Fruit fly (Drosophila melanogaster) whole organism, embryonic: ENCODE measurements around the gene CG2247.

Experiments used
- Ada2b ChIP-seq: fragments of 200-800 bp; sonication (Bioruptor generic); IDR thresholded peaks from 2 replicates; pipeline ENCODE4 v1.3.6; 2022; ENCODE audit warnings: missing biosample characterization, missing genetic modification characterization
- Asciz ChIP-seq: fragments of 200-800 bp; sonication (Bioruptor generic); optimal IDR thresholded peaks from 2 replicates; lab custom pipeline; 2017; ENCODE audit warnings: missing biosample characterization, mild to moderate bottlenecking, missing genetic modification characterization, missing genetic modification reagents
- CG10209 ChIP-seq: fragments of 200-800 bp; sonication (Bioruptor generic); optimal IDR thresholded peaks from 3 replicates; lab custom pipeline; 2017; ENCODE audit warnings: missing biosample characterization, mild to moderate bottlenecking, missing genetic modification characterization, missing genetic modification reagents
- CG1024 ChIP-seq: fragments of 200-800 bp; sonication (Bioruptor generic); IDR thresholded peaks from 2 replicates; pipeline ENCODE4 v1.3.6; 2022; ENCODE audit warnings: missing biosample characterization, missing genetic modification characterization
- CG10267 ChIP-seq: fragments of 200-800 bp; sonication (Bioruptor generic); optimal IDR thresholded peaks from 2 replicates; lab custom pipeline; 2018; ENCODE audit warnings: missing biosample characterization, mild to moderate bottlenecking, missing genetic modification characterization, moderate library complexity
- CG10654 ChIP-seq: fragments of 200-800 bp; sonication (Bioruptor generic); optimal IDR thresholded peaks from 2 replicates; lab custom pipeline; 2016; ENCODE audit warnings: missing biosample characterization, missing genetic modification characterization
- CG11398 ChIP-seq: fragments of 200-800 bp; sonication (Bioruptor generic); optimal IDR thresholded peaks from 2 replicates; lab custom pipeline; 2016; ENCODE audit warnings: missing biosample characterization, missing genetic modification characterization
- CG1233 ChIP-seq: fragments of 200-800 bp; sonication (Bioruptor generic); optimal IDR thresholded peaks from 4 replicates; lab custom pipeline; 2018; ENCODE audit warnings: missing biosample characterization, mild to moderate bottlenecking, missing genetic modification characterization
- CG13296 ChIP-seq: fragments of 200-800 bp; sonication (Bioruptor generic); optimal IDR thresholded peaks from 3 replicates; lab custom pipeline; 2018; ENCODE audit warnings: missing biosample characterization, mild to moderate bottlenecking, missing genetic modification characterization
- CG1832 ChIP-seq: fragments of 200-800 bp; sonication (Bioruptor generic); optimal IDR thresholded peaks from 2 replicates; lab custom pipeline; 2017; ENCODE audit warnings: missing biosample characterization, mild to moderate bottlenecking, missing genetic modification characterization, inconsistent platforms
- CG18619 ChIP-seq: fragments of 200-800 bp; sonication (Bioruptor generic); optimal IDR thresholded peaks from 3 replicates; lab custom pipeline; 2017; ENCODE audit warnings: missing biosample characterization, mild to moderate bottlenecking, missing genetic modification characterization
- CG2120 ChIP-seq: fragments of 200-800 bp; sonication (Bioruptor generic); optimal IDR thresholded peaks from 3 replicates; lab custom pipeline; 2016; ENCODE audit warnings: missing biosample characterization, missing genetic modification characterization
- CG2199 ChIP-seq: fragments of 200-800 bp; sonication (Bioruptor generic); IDR thresholded peaks from 3 replicates; pipeline ENCODE4 v1.3.6; 2022; ENCODE audit warnings: missing biosample characterization, missing genetic modification characterization
- CG2889 ChIP-seq: fragments of 200-800 bp; sonication (Bioruptor generic); IDR thresholded peaks from 3 replicates; pipeline ENCODE4 v1.3.6; 2022; ENCODE audit warnings: missing biosample characterization, missing genetic modification characterization
- CG33557 ChIP-seq: fragments of 200-800 bp; sonication (Bioruptor generic); optimal IDR thresholded peaks from 2 replicates; lab custom pipeline; 2019; ENCODE audit warnings: missing biosample characterization, mild to moderate bottlenecking, missing genetic modification characterization, moderate library complexity
- CG3407 ChIP-seq: fragments of 200-800 bp; sonication (Bioruptor generic); optimal IDR thresholded peaks from 2 replicates; lab custom pipeline; 2018; ENCODE audit warnings: missing biosample characterization, mild to moderate bottlenecking, missing genetic modification characterization
- CG34422 ChIP-seq: fragments of 200-800 bp; sonication (Bioruptor generic); IDR thresholded peaks from 3 replicates; pipeline ENCODE4 v1.3.6; 2022; ENCODE audit warnings: missing biosample characterization, missing genetic modification characterization
- CG9215 ChIP-seq: fragments of 200-800 bp; sonication (Bioruptor generic); IDR thresholded peaks from 2 replicates; pipeline ENCODE4 v1.3.6; 2022; ENCODE audit warnings: missing biosample characterization, missing genetic modification characterization
- CG9932 ChIP-seq: fragments of 200-800 bp; sonication (Bioruptor generic); IDR thresholded peaks from 2 replicates; pipeline ENCODE4 v1.3.6; 2022; ENCODE audit warnings: missing biosample characterization, missing genetic modification characterization
- CrebB ChIP-seq: fragments of 200-800 bp; sonication (Bioruptor generic); optimal IDR thresholded peaks from 3 replicates; lab custom pipeline; 2018; ENCODE audit warnings: missing biosample characterization, mild to moderate bottlenecking, missing genetic modification characterization
- D ChIP-seq, 2 experiments: fragments of 200-800 bp in 1 of 2; fragments of >200 bp in 1 of 2; sonication (Bioruptor generic) in 1 of 2; optimal IDR thresholded peaks; 2 replicates in 1 of 2; 3 replicates in 1 of 2; lab custom pipeline; 2017; ENCODE audit warnings: mild to moderate bottlenecking in 1 of 2, missing biosample characterization in 1 of 2, missing genetic modification characterization in 1 of 2, missing genetic modification reagents in 1 of 2
- Dek ChIP-seq: fragments of 200-800 bp; sonication (Bioruptor generic); optimal IDR thresholded peaks from 3 replicates; lab custom pipeline; 2019; ENCODE audit warnings: missing biosample characterization, mild to moderate bottlenecking, missing genetic modification characterization, moderate library complexity
- E2f1 ChIP-seq: fragments of 200-800 bp; sonication (Bioruptor generic); IDR thresholded peaks from 2 replicates; pipeline ENCODE4 v1.3.6; 2022; ENCODE audit warnings: missing biosample characterization, missing genetic modification characterization
- ERR ChIP-seq: fragments of 200-800 bp; sonication (Bioruptor generic); optimal IDR thresholded peaks from 2 replicates; lab custom pipeline; 2016; ENCODE audit warnings: missing biosample characterization, missing genetic modification characterization
- HmgZ ChIP-seq: fragments of 200-800 bp; sonication (Bioruptor generic); optimal IDR thresholded peaks from 2 replicates; lab custom pipeline; 2018; ENCODE audit warnings: missing biosample characterization, mild to moderate bottlenecking, missing genetic modification characterization
- Meics ChIP-seq: fragments of 200-800 bp; sonication (Bioruptor generic); optimal IDR thresholded peaks from 2 replicates; lab custom pipeline; 2017; ENCODE audit warnings: missing biosample characterization, mild to moderate bottlenecking, missing genetic modification characterization
- Oaz ChIP-seq: fragments of 200-800 bp; sonication (Bioruptor generic); IDR thresholded peaks from 2 replicates; pipeline ENCODE4 v1.3.6; 2022; ENCODE audit warnings: missing biosample characterization, missing genetic modification characterization
- Scr ChIP-seq: fragments of 200-800 bp; sonication (Bioruptor generic); IDR thresholded peaks from 2 replicates; pipeline ENCODE4 v1.3.6; 2022; ENCODE audit warnings: missing biosample characterization, missing genetic modification characterization; ENCODE audit not compliant: partially characterized antibody
- Six4 ChIP-seq: fragments of 200-800 bp; sonication (Bioruptor generic); optimal IDR thresholded peaks from 2 replicates; lab custom pipeline; 2016; ENCODE audit warnings: missing biosample characterization, missing genetic modification characterization
- Xrp1 ChIP-seq: fragments of 200-800 bp; sonication (Bioruptor generic); IDR thresholded peaks from 2 replicates; pipeline ENCODE4 v1.3.6; 2022; ENCODE audit warnings: missing biosample characterization, missing genetic modification characterization
- ase ChIP-seq: fragments of 200-800 bp; sonication (Bioruptor generic); IDR thresholded peaks from 3 replicates; pipeline ENCODE4 v1.3.6; 2022; ENCODE audit warnings: missing biosample characterization, missing genetic modification characterization
- az2 ChIP-seq: fragments of 200-800 bp; sonication (Bioruptor generic); optimal IDR thresholded peaks from 3 replicates; lab custom pipeline; 2016; ENCODE audit warnings: missing biosample characterization, missing genetic modification characterization
- bbx ChIP-seq: fragments of 200-800 bp; sonication (Bioruptor generic); IDR thresholded peaks from 2 replicates; pipeline ENCODE4 v1.3.6; 2022; ENCODE audit warnings: missing biosample characterization, missing genetic modification characterization; ENCODE audit not compliant: partially characterized antibody
- chinmo ChIP-seq: fragments of 200-800 bp; sonication (Bioruptor generic); IDR thresholded peaks from 4 replicates; pipeline ENCODE4 v1.3.6; 2022; ENCODE audit warnings: missing biosample characterization, missing genetic modification characterization; ENCODE audit not compliant: partially characterized antibody
- chn ChIP-seq: fragments of 200-800 bp; sonication (Bioruptor generic); optimal IDR thresholded peaks from 2 replicates; lab custom pipeline; 2016; ENCODE audit warnings: missing biosample characterization, missing genetic modification characterization
- crp ChIP-seq, 2 experiments: fragments of 200-800 bp; sonication (Bioruptor generic); optimal IDR thresholded peaks; 2 replicates in 1 of 2; 3 replicates in 1 of 2; lab custom pipeline; 2017; ENCODE audit warnings: missing biosample characterization in 2 of 2, missing genetic modification characterization in 2 of 2, mild to moderate bottlenecking in 1 of 2, moderate library complexity in 1 of 2
- fd96Cb ChIP-seq: fragments of 200-800 bp; sonication (Bioruptor generic); optimal IDR thresholded peaks from 2 replicates; lab custom pipeline; 2018; ENCODE audit warnings: missing biosample characterization, mild to moderate bottlenecking, missing genetic modification characterization, moderate library complexity
- gce ChIP-seq: fragments of 200-800 bp; sonication (Bioruptor generic); IDR thresholded peaks from 3 replicates; pipeline ENCODE4 v1.3.6; 2022; ENCODE audit warnings: missing biosample characterization, missing genetic modification characterization
- hkb ChIP-seq, 2 experiments: fragments of 200-800 bp in 1 of 2; fragments of >200 bp in 1 of 2; sonication (Bioruptor generic) in 1 of 2; IDR thresholded peaks in 1 of 2; optimal IDR thresholded peaks in 1 of 2; 2 replicates each; pipeline versions ENCODE4 v1.3.6 to Lab custom; 2017 to 2022; ENCODE audit warnings: missing biosample characterization in 1 of 2, missing genetic modification characterization in 1 of 2
- luna ChIP-seq: fragments of 200-800 bp; sonication (Bioruptor generic); optimal IDR thresholded peaks from 2 replicates; lab custom pipeline; 2016; ENCODE audit warnings: missing biosample characterization, missing genetic modification characterization
- pan ChIP-seq, 4 experiments: fragments of >200 bp in 3 of 4; fragments of 200-800 bp in 1 of 4; sonication (Bioruptor generic) in 1 of 4; optimal IDR thresholded peaks in 3 of 4; IDR thresholded peaks in 1 of 4; 2 replicates each; pipeline versions ENCODE4 v1.3.6 to Lab custom; 2017 to 2022; ENCODE audit warnings: missing biosample characterization in 2 of 4, missing genetic modification characterization in 2 of 4, mixed read lengths in 1 of 4
- peb ChIP-seq: fragments of 200-800 bp; sonication (Bioruptor generic); IDR thresholded peaks from 2 replicates; pipeline ENCODE4 v1.3.6; 2022; ENCODE audit warnings: missing biosample characterization, missing genetic modification characterization
- ranshi ChIP-seq: fragments of 200-800 bp; sonication (Bioruptor generic); IDR thresholded peaks from 2 replicates; pipeline ENCODE4 v1.3.6; 2022; ENCODE audit warnings: missing biosample characterization, missing genetic modification characterization
- stwl ChIP-seq: fragments of 200-800 bp; sonication (Bioruptor generic); optimal IDR thresholded peaks from 3 replicates; lab custom pipeline; 2018; ENCODE audit warnings: missing biosample characterization, mild to moderate bottlenecking, missing genetic modification characterization, moderate library complexity
- tio ChIP-seq: fragments of 200-800 bp; sonication (Bioruptor generic); optimal IDR thresholded peaks from 2 replicates; lab custom pipeline; 2017; ENCODE audit warnings: missing biosample characterization, missing genetic modification characterization, inconsistent platforms
- twi ChIP-seq: fragments of 200-800 bp; optimal IDR thresholded peaks from 2 replicates; lab custom pipeline; 2019; ENCODE audit warnings: missing biosample characterization, mild to moderate bottlenecking, missing genetic modification characterization, moderate library complexity
- unpg ChIP-seq: fragments of 200-800 bp; sonication (Bioruptor generic); optimal IDR thresholded peaks from 3 replicates; lab custom pipeline; 2018; ENCODE audit warnings: missing biosample characterization, mild to moderate bottlenecking, missing genetic modification characterization, moderate library complexity
- wdn ChIP-seq: fragments of 200-800 bp; sonication (Bioruptor generic); IDR thresholded peaks from 2 replicates; pipeline ENCODE4 v1.3.6; 2022; ENCODE audit warnings: missing biosample characterization, missing genetic modification characterization

CG2247 gene

DNA sequence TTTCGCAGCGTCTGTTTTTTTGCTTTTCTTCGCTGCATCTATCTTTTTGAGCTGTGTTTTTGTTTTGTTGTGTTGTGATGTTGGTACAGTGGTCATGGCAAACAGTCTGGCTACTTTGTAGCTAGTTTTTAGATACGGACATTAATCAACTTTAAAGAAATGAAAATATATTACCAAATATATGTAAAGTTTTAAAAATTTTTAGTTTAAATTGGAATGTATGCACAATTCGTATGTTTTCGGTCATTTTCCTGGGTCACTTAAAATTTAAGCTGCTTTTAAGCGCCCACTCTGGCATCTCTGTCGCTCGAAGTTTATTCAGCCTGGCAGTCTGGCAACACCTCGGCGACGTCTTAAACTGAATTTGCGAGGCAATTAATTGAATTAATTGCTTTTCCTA is 34.9 kb downstream of the CG2247 start, which contains the start of gene CG11695 (continued):
- TF ChIP-seq pan (optimal IDR thresholded peaks at IDR 0.05; lab: Kevin White, UChicago), result no peak
- TF ChIP-seq pan (GFP tag; optimal IDR thresholded peaks at IDR 0.05 in 1 of 2, IDR thresholded peaks at IDR 0.05 in 1 of 2), result peak in 1 of 2 experiments; percentile 45
- no peak for TF ChIP-seq chinmo
- 0 out of 2 replicates have a peak, but pooled peaks have one; percentile 42 for TF ChIP-seq Oaz (GFP tag; lab: Robert Waterston, UW)
- TF ChIP-seq ase (GFP tag; lab: Robert Waterston, UW), result no peak
- peak; percentile 45; the same call in 1 of the 2 replicates for TF ChIP-seq peb (GFP tag; lab: Robert Waterston, UW)
- TF ChIP-seq tio, result no peak
- peak; percentile 43 for TF ChIP-seq twi
- TF ChIP-seq CG18619, result peak; percentile 49
- TF ChIP-seq D (optimal IDR thresholded peaks at IDR 0.05; lab: Kevin White, UChicago), result no peak
- TF ChIP-seq D (GFP tag; optimal IDR thresholded peaks at IDR 0.05; lab: Kevin White, UChicago), result no peak
- no peak for TF ChIP-seq CrebB (tag; lab: Kevin White, UChicago)
- peak; percentile 70 for TF ChIP-seq CG34422 (GFP tag; lab: Robert Waterston, UW)
- peak; percentile 80 for TF ChIP-seq CG9932 (GFP tag; lab: Robert Waterston, UW)
- peak; percentile 71 for TF ChIP-seq Xrp1 (GFP tag; lab: Robert Waterston, UW)
- TF ChIP-seq CG1233 (GFP tag; lab: Kevin White, UChicago), result peak; percentile 17
- TF ChIP-seq crp (GFP tag; optimal IDR thresholded peaks at IDR 0.05; lab: Kevin White, UChicago), result peak in 1 of 2 experiments; percentile 67
- TF ChIP-seq E2f1 (GFP tag; lab: Robert Waterston, UW), result peak; percentile 35; the same call in 1 of the 2 replicates
- peak; percentile 64 for TF ChIP-seq Dek (tag; lab: Kevin White, UChicago)
- TF ChIP-seq unpg (GFP tag; lab: Kevin White, UChicago), result peak; percentile 71
- TF ChIP-seq wdn (GFP tag; lab: Robert Waterston, UW), result peak; percentile 45; the same call in 1 of the 2 replicates
- peak; percentile 54 for TF ChIP-seq az2 (GFP tag; lab: Kevin White, UChicago)
- TF ChIP-seq Ada2b (GFP tag; lab: Robert Waterston, UW), result peak; percentile 65
- TF ChIP-seq chn, result peak; percentile 57
- peak; percentile 34 for TF ChIP-seq stwl
- no peak for TF ChIP-seq CG11398 (GFP tag; lab: Kevin White, UChicago)
- no peak for TF ChIP-seq CG3407 (GFP tag; lab: Kevin White, UChicago)
- peak; percentile 62 for TF ChIP-seq Meics (GFP tag; lab: Kevin White, UChicago)
- peak; percentile 51 for TF ChIP-seq hkb (optimal IDR thresholded peaks at IDR 0.05; lab: Kevin White, UChicago)
- TF ChIP-seq hkb (GFP tag; IDR thresholded peaks at IDR 0.05; lab: Robert Waterston, UW), result peak; percentile 25; the same call in 1 of the 2 replicates
- TF ChIP-seq ERR (GFP tag; lab: Kevin White, UChicago), result no peak
- no peak for TF ChIP-seq luna (GFP tag; lab: Kevin White, UChicago)
- peak; percentile 60 for TF ChIP-seq CG33557 (GFP tag; lab: Kevin White, UChicago)
- peak; percentile 45; the same call in 1 of the 2 replicates for TF ChIP-seq ranshi (GFP tag; lab: Robert Waterston, UW)
- TF ChIP-seq CG10654 (GFP tag; lab: Kevin White, UChicago), result peak; percentile 55
- TF ChIP-seq CG2120 (GFP tag; lab: Kevin White, UChicago), result peak; percentile 78
- TF ChIP-seq gce, result no peak
- TF ChIP-seq CG13296, result peak; percentile 58
- TF ChIP-seq CG2889, result peak; percentile 54; the same call in 1 of the 3 replicates
- peak; percentile 27; the same call in 1 of the 2 replicates for TF ChIP-seq CG1024
- peak; percentile 59 for TF ChIP-seq CG9215 (GFP tag; lab: Robert Waterston, UW)
- TF ChIP-seq Six4 (GFP tag; lab: Kevin White, UChicago), result peak; percentile 3
- no peak for TF ChIP-seq Asciz (GFP tag; lab: Kevin White, UChicago)
- peak; percentile 49 for TF ChIP-seq fd96Cb (tag; lab: Kevin White, UChicago)
- no peak for TF ChIP-seq CG1832
- TF ChIP-seq CG2199 (GFP tag; lab: Robert Waterston, UW), result no peak
- peak; percentile 11; the same call in 1 of the 2 replicates for TF ChIP-seq Scr (GFP tag; lab: Robert Waterston, UW)
- peak; percentile 73 for TF ChIP-seq CG10267 (tag; lab: Kevin White, UChicago)
- no peak for TF ChIP-seq bbx (GFP tag; lab: Robert Waterston, UW)
- peak; percentile 80 for TF ChIP-seq HmgZ (tag; lab: Kevin White, UChicago)
- peak; percentile 35 for TF ChIP-seq CG10209
